Worm (Caenorhabditis elegans): ENCODE data around the gene Y82E9BL.1.

Y82E9BL.1 gene

DNA sequence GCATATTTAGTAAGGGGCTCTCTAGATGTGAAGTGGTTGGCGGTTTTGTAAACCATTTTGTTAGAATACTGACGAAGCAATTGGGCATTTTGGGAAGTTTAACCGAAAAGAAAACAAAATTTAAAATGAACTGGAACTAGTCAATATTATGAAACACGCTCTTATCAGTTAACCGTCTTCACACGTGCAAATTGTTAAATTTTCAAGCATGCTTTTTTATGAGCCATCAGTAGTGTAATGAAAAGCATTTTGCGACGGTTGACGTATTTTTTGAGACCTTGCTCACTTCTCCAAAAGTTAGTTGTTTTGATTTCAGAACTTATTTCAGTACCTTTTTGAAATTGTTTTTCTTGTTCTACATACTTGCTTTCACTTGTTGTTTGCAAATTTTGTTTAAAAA, 5.9 kb downstream of the Y82E9BL.1 start, which contains the start of gene fbxa-25:
Gene fbxa-25 (minus strand): TSS at position 138 of the 400 bp plus-strand sequence.
- peak; percentile 15 for TF ChIP-seq nhr-80 (tag; optimal IDR thresholded peaks at IDR 0.05)
- no peak for TF ChIP-seq tbx-9 (tag; optimal IDR thresholded peaks at IDR 0.05; ENCODE audit: borderline replicate concordance)
- TF ChIP-seq hsf-1 (GFP tag; IDR thresholded peaks at IDR 0.05): no peak
- TF ChIP-seq F57A8.1 (GFP tag; optimal IDR thresholded peaks at IDR 0.05): no peak

DNA sequence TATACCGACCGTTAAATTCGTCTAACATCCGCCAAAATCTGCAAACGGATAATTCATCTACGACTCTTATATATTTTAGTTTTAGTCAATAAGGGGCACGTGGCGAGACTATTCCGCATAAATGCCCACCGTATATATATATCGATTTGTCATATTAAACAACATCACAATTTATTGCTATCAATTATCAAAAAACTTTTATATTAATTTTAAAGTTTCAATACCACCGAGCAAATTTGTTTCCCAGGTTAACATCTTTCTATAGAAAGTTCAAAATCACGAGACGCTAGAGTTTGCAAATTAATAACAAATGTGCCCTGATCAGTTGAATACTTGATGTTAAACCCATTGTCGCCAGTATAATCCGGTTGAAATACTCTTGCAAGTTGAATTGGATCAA, 7.7 kb downstream of the Y82E9BL.1 start, which contains the start of gene Y82E9BL.5:
Gene Y82E9BL.5 (minus strand): TSS at position 101 of the 400 bp plus-strand sequence.
- TF ChIP-seq lsy-27 (tag; optimal IDR thresholded peaks at IDR 0.05; ENCODE audit: borderline replicate concordance, insufficient read depth) (no peak), egrh-3 (GFP tag; IDR thresholded peaks at IDR 0.05) (no peak), hmg-20 (GFP tag; IDR thresholded peaks at IDR 0.05) (no peak), nhr-120 (GFP tag; IDR thresholded peaks at IDR 0.05) (no peak), madf-8 (GFP tag; conservative IDR thresholded peaks at IDR 0.05) (no peak), madf-10 (tag; optimal IDR thresholded peaks at IDR 0.05) (no peak), F37B4.10 (GFP tag; IDR thresholded peaks at IDR 0.05) (no peak), bed-2 (GFP tag; IDR thresholded peaks at IDR 0.05) (no peak), ceh-100 (GFP tag; IDR thresholded peaks at IDR 0.05) (no peak), gei-17 (GFP tag; optimal IDR thresholded peaks at IDR 0.05) (no peak), ztf-18 (tag; optimal IDR thresholded peaks at IDR 0.05) (no peak), nhr-80 (tag; optimal IDR thresholded peaks at IDR 0.05) (no peak), F52B5.7 (tag; optimal IDR thresholded peaks at IDR 0.05) (no peak)

- TF ChIP-seq pbrm-1 (GFP tag; IDR thresholded peaks at IDR 0.05) (no peak), nfyb-1 (GFP tag; IDR thresholded peaks at IDR 0.05) (no peak), attf-6 (GFP tag; IDR thresholded peaks at IDR 0.05) (no peak), lin-54 (GFP tag; optimal IDR thresholded peaks at IDR 0.05) (no peak), B0035.1 (tag; optimal IDR thresholded peaks at IDR 0.05) (no peak), attf-3 (GFP tag; conservative IDR thresholded peaks at IDR 0.05) (no peak), Y67H2A.10 (GFP tag; conservative IDR thresholded peaks at IDR 0.05) (no peak), hsf-1 (GFP tag; IDR thresholded peaks at IDR 0.05) (no peak)
These were observed 8.2 kb downstream of the Y82E9BL.1 start for ce11 chrIII:1347003-1347402.

DNA sequence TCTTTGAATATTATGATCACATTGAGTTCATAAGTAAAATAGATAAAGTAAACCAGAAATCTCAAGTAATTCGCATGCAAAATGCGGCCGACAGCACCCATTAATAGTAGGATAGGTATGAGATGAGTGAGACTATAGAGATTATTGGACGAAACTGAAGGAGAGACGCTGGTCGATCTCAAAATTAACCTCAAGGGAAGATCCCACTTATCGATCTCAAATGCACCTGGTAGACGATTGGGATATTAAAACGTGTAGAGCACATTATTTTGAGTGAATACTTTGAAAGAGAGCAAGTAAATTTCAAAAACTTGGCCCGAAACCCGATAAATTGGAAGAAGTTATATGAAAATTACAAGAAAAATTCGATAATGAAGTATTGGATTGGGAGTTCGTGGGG, 9.5 kb downstream of the Y82E9BL.1 start, which contains the start of gene Y82E9BL.6:
Gene Y82E9BL.6 (minus strand): TSS at position 101 of the 400 bp plus-strand sequence.
- no peak for TF ChIP-seq madf-8 (GFP tag; conservative IDR thresholded peaks at IDR 0.05)
- no peak for TF ChIP-seq nhr-120 (GFP tag; IDR thresholded peaks at IDR 0.05)

ce11 chrIII:1342919-1343419, 12.3 kb downstream of the Y82E9BL.1 start, which contains the start of gene fbxa-27:
Gene fbxa-27 (plus strand): TSS chrIII:1342969.
- no peak for TF ChIP-seq madf-6 (GFP tag; IDR thresholded peaks at IDR 0.05)
- TF ChIP-seq nfyb-1 (GFP tag; IDR thresholded peaks at IDR 0.05): no peak
- TF ChIP-seq bed-2 (GFP tag; IDR thresholded peaks at IDR 0.05): no peak
- TF ChIP-seq F39B2.1 (GFP tag; IDR thresholded peaks at IDR 0.05): no peak
- no peak for TF ChIP-seq hrde-1 (tag; optimal IDR thresholded peaks at IDR 0.05; ENCODE audit: borderline replicate concordance)
- TF ChIP-seq pbrm-1 (GFP tag; IDR thresholded peaks at IDR 0.05): no peak
- TF ChIP-seq F57A8.1 (GFP tag; optimal IDR thresholded peaks at IDR 0.05): no peak
- TF ChIP-seq T07F8.4 (tag; optimal IDR thresholded peaks at IDR 0.05): no peak
- TF ChIP-seq ZK185.1 (tag; optimal IDR thresholded peaks at IDR 0.05; ENCODE audit: poor library complexity, severe bottlenecking): no peak
- TF ChIP-seq Y56A3A.18 (GFP tag; IDR thresholded peaks at IDR 0.05): no peak
- no peak for TF ChIP-seq nhr-27 (tag; optimal IDR thresholded peaks at IDR 0.05)
- no peak for TF ChIP-seq ztf-28 (GFP tag; IDR thresholded peaks at IDR 0.05)
- no peak for TF ChIP-seq cebp-1 (GFP tag; IDR thresholded peaks at IDR 0.05)
- no peak for TF ChIP-seq cebp-1 (tag; optimal IDR thresholded peaks at IDR 0.05)
- no peak for TF ChIP-seq attf-3 (GFP tag; conservative IDR thresholded peaks at IDR 0.05)
